Worm (Caenorhabditis elegans) whole organism, midembryonic: ENCODE results near the gene bgnt-1.3.

Source experiments
- T22C8.4 ChIP-seq: fragments of 200-800 bp; sonication (Bioruptor generic); IDR thresholded peaks from 2 replicates; pipeline ENCODE4 v1.3.6; 2022; ENCODE audit warnings: missing genetic modification characterization, missing compliant biosample characterization
- cog-1 ChIP-seq: sonication (generic microtip); optimal IDR thresholded peaks from 2 replicates; lab custom pipeline; 2016; ENCODE audit warnings: missing genetic modification characterization, missing compliant biosample characterization
- flt-1 ChIP-seq: fragments of 200-800 bp; sonication (Bioruptor generic); IDR thresholded peaks from 2 replicates; pipeline ENCODE4 v1.3.6; 2022; ENCODE audit warnings: missing genetic modification characterization, missing compliant biosample characterization
- klf-2 ChIP-seq: fragments of 200-800 bp; sonication (Bioruptor generic); conservative IDR thresholded peaks from 2 replicates; pipeline ENCODE4 v1.3.6; 2022; ENCODE audit warnings: missing genetic modification reagents, missing genetic modification characterization, missing compliant biosample characterization
- med-1 ChIP-seq: sonication (generic microtip); optimal IDR thresholded peaks from 2 replicates; lab custom pipeline; 2017; ENCODE audit warnings: missing genetic modification characterization, mild to moderate bottlenecking, missing compliant biosample characterization, antibody characterized with exemption, missing genetic modification reagents; ENCODE audit not compliant: insufficient read depth
- ref-1 ChIP-seq: fragments of 200-800 bp; sonication (Bioruptor generic); conservative IDR thresholded peaks from 2 replicates; pipeline ENCODE4 v1.3.6; 2022; ENCODE audit warnings: missing genetic modification reagents, missing genetic modification characterization, missing compliant biosample characterization
- tab-1 ChIP-seq: fragments of 200-800 bp; sonication (Bioruptor generic); IDR thresholded peaks from 2 replicates; pipeline ENCODE4 v1.3.6; 2022; ENCODE audit warnings: missing genetic modification characterization, missing compliant biosample characterization
- ztf-23 ChIP-seq: fragments of 200-800 bp; sonication (Bioruptor generic); IDR thresholded peaks from 2 replicates; pipeline ENCODE4 v1.3.6; 2022; ENCODE audit warnings: missing genetic modification reagents, missing genetic modification characterization, missing compliant biosample characterization
- ztf-29 ChIP-seq: fragments of 200-800 bp; sonication (Bioruptor generic); IDR thresholded peaks from 2 replicates; pipeline ENCODE4 v1.3.6; 2022; ENCODE audit warnings: missing genetic modification reagents, missing genetic modification characterization, missing compliant biosample characterization

Gene bgnt-1.3

ce11 chrV:16253687-16254086 is 2.6 kb downstream of the bgnt-1.3 start, which contains the start of gene gcy-20:
gcy-20 (minus strand) TSS chrV:16253787.
- no peak for TF ChIP-seq flt-1 (GFP tag; lab: Robert Waterston, UW)

ce11 chrV:16249105-16249504 is 7.2 kb downstream of the bgnt-1.3 start:
- TF ChIP-seq cog-1 (tag; lab: Kevin White, UChicago) (no peak), ztf-29 (no peak), T22C8.4 (GFP tag; lab: Robert Waterston, UW) (no peak), klf-2 (GFP tag; lab: Robert Waterston, UW) (no peak), tab-1 (GFP tag; lab: Robert Waterston, UW) (no peak), ref-1 (no peak), ztf-23 (GFP tag; lab: Robert Waterston, UW) (no peak), flt-1 (GFP tag; lab: Robert Waterston, UW) (no peak), med-1 (no peak)

ce11 chrV:16246579-16246978 is 9.7 kb downstream of the bgnt-1.3 start, which contains the start of gene srh-95:
srh-95 (plus strand) TSS chrV:16246879.
- TF ChIP-seq flt-1 (GFP tag; lab: Robert Waterston, UW) (no peak), ztf-23 (GFP tag; lab: Robert Waterston, UW) (no peak), ref-1 (no peak), ztf-29 (no peak), tab-1 (GFP tag; lab: Robert Waterston, UW) (no peak), klf-2 (GFP tag; lab: Robert Waterston, UW) (no peak), T22C8.4 (GFP tag; lab: Robert Waterston, UW) (no peak), med-1 (no peak)

ce11 chrV:16244078-16244477 is 12.2 kb downstream of the bgnt-1.3 start, which contains the start of gene srh-104:
srh-104 (minus strand) TSS chrV:16244178.
- TF ChIP-seq flt-1 (GFP tag; lab: Robert Waterston, UW) (no peak), ztf-29 (no peak), med-1 (no peak), ref-1 (no peak), T22C8.4 (GFP tag; lab: Robert Waterston, UW) (no peak), klf-2 (GFP tag; lab: Robert Waterston, UW) (no peak), ztf-23 (GFP tag; lab: Robert Waterston, UW) (no peak), tab-1 (GFP tag; lab: Robert Waterston, UW) (no peak), cog-1 (tag; lab: Kevin White, UChicago) (no peak)

- no peak for TF ChIP-seq med-1
These were observed 19.1 kb downstream of the bgnt-1.3 start, which contains the start of gene F21H7.5 for ce11 chrV:16237223-16237622. F21H7.5 (plus strand) TSS chrV:16237523.

- TF ChIP-seq T22C8.4 (GFP tag; lab: Robert Waterston, UW), result no peak
- TF ChIP-seq med-1, result no peak
- TF ChIP-seq klf-2 (GFP tag; lab: Robert Waterston, UW), result no peak
- no peak for TF ChIP-seq ref-1
These were observed 20.6 kb downstream of the bgnt-1.3 start, which contains the start of gene srh-98 for ce11 chrV:16235647-16236046. srh-98 (minus strand) TSS chrV:16235747.

- TF ChIP-seq cog-1 (tag; lab: Kevin White, UChicago), result no peak
- TF ChIP-seq klf-2 (GFP tag; lab: Robert Waterston, UW), result no peak
- no peak for TF ChIP-seq ztf-29
These were observed 21.2 kb downstream of the bgnt-1.3 start, which contains the start of gene F21H7.3 for ce11 chrV:16235135-16235534. F21H7.3 (minus strand) TSS chrV:16235235.

ce11 chrV:16233624-16234023 is 22.7 kb downstream of the bgnt-1.3 start, which contains the start of gene clec-233:
clec-233 (plus strand) TSS chrV:16233924.
- TF ChIP-seq ztf-23 (GFP tag; lab: Robert Waterston, UW) (no peak), cog-1 (tag; lab: Kevin White, UChicago) (no peak), ref-1 (no peak), med-1 (no peak), flt-1 (GFP tag; lab: Robert Waterston, UW) (no peak), T22C8.4 (GFP tag; lab: Robert Waterston, UW) (no peak), ztf-29 (no peak)

ce11 chrV:16232180-16232579 is 24.1 kb downstream of the bgnt-1.3 start, which contains the start of gene gst-22:
gst-22 (minus strand) TSS chrV:16232282.
- TF ChIP-seq med-1 (no peak), ztf-29 (no peak), klf-2 (GFP tag; lab: Robert Waterston, UW) (no peak), ref-1 (no peak), flt-1 (GFP tag; lab: Robert Waterston, UW) (no peak), cog-1 (tag; lab: Kevin White, UChicago) (no peak), T22C8.4 (GFP tag; lab: Robert Waterston, UW) (no peak), tab-1 (GFP tag; lab: Robert Waterston, UW) (no peak), ztf-23 (GFP tag; lab: Robert Waterston, UW) (no peak)

- TF ChIP-seq cog-1 (tag; lab: Kevin White, UChicago) (no peak), med-1 (no peak), T22C8.4 (GFP tag; lab: Robert Waterston, UW) (no peak), tab-1 (GFP tag; lab: Robert Waterston, UW) (no peak), klf-2 (GFP tag; lab: Robert Waterston, UW) (no peak), flt-1 (GFP tag; lab: Robert Waterston, UW) (no peak), ref-1 (no peak), ztf-29 (no peak), ztf-23 (GFP tag; lab: Robert Waterston, UW) (no peak)
These were observed 26.4 kb downstream of the bgnt-1.3 start, which contains the start of the genes F21H7.2 and F21H7.12 for ce11 chrV:16229896-16230295. F21H7.2 (minus strand) TSS chrV:16229996. F21H7.12 (plus strand) TSS chrV:16230165.

- TF ChIP-seq ref-1 (no peak), ztf-23 (GFP tag; lab: Robert Waterston, UW) (no peak), cog-1 (tag; lab: Kevin White, UChicago) (no peak), ztf-29 (no peak), tab-1 (GFP tag; lab: Robert Waterston, UW) (no peak), med-1 (no peak), T22C8.4 (GFP tag; lab: Robert Waterston, UW) (no peak), klf-2 (GFP tag; lab: Robert Waterston, UW) (no peak), flt-1 (GFP tag; lab: Robert Waterston, UW) (no peak)
These were observed 26.9 kb downstream of the bgnt-1.3 start for ce11 chrV:16229439-16229838.
